Fruit fly (Drosophila melanogaster) whole organism, embryonic: Measurements from ENCODE around the gene CG6830.

Source experiments
- Adf1 ChIP-seq: fragments of 200-800 bp; sonication (Bioruptor generic); IDR thresholded peaks from 2 replicates; pipeline ENCODE4 v1.3.6; 2022; ENCODE audit warnings: missing biosample characterization, missing genetic modification characterization
- Bteb2 ChIP-seq: fragments of 200-800 bp; sonication (Bioruptor generic); optimal IDR thresholded peaks from 2 replicates; lab custom pipeline; 2016; ENCODE audit warnings: missing biosample characterization, missing genetic modification characterization
- CG10431 ChIP-seq: fragments of 200-800 bp; sonication (Bioruptor generic); optimal IDR thresholded peaks from 3 replicates; lab custom pipeline; 2018; ENCODE audit warnings: missing biosample characterization, mild to moderate bottlenecking, missing genetic modification characterization
- CG10543 ChIP-seq: fragments of 200-800 bp; sonication (Bioruptor generic); optimal IDR thresholded peaks from 3 replicates; lab custom pipeline; 2017; ENCODE audit warnings: missing biosample characterization, mild to moderate bottlenecking, missing genetic modification characterization, moderate library complexity
- CG10565 ChIP-seq: fragments of 200-800 bp; sonication (Bioruptor generic); optimal IDR thresholded peaks from 3 replicates; lab custom pipeline; 2016; ENCODE audit warnings: missing biosample characterization, mild to moderate bottlenecking, missing genetic modification characterization
- CG11398 ChIP-seq: fragments of 200-800 bp; sonication (Bioruptor generic); optimal IDR thresholded peaks from 2 replicates; lab custom pipeline; 2016; ENCODE audit warnings: missing biosample characterization, missing genetic modification characterization
- CG11560 ChIP-seq: fragments of 200-800 bp; sonication (Bioruptor generic); IDR thresholded peaks from 3 replicates; pipeline ENCODE4 v1.3.6; 2022; ENCODE audit warnings: missing biosample characterization, missing genetic modification characterization
- CG13424 ChIP-seq: fragments of 200-800 bp; sonication (Bioruptor generic); optimal IDR thresholded peaks from 2 replicates; lab custom pipeline; 2019; ENCODE audit warnings: missing biosample characterization, mild to moderate bottlenecking, missing genetic modification characterization, moderate library complexity
- CG15269 ChIP-seq: fragments of 200-800 bp; sonication (Bioruptor generic); optimal IDR thresholded peaks from 2 replicates; lab custom pipeline; 2018; ENCODE audit warnings: missing biosample characterization, mild to moderate bottlenecking, missing genetic modification characterization, moderate library complexity
- CG1529 ChIP-seq: fragments of 200-800 bp; sonication (Bioruptor generic); optimal IDR thresholded peaks from 3 replicates; lab custom pipeline; 2018; ENCODE audit warnings: missing biosample characterization, missing genetic modification characterization
- CG15696 ChIP-seq: fragments of 200-800 bp; sonication (Bioruptor generic); optimal IDR thresholded peaks from 2 replicates; lab custom pipeline; 2019; ENCODE audit warnings: missing biosample characterization, mild to moderate bottlenecking, missing genetic modification characterization, moderate library complexity
- CG17385 ChIP-seq: fragments of 200-800 bp; sonication (Bioruptor generic); optimal IDR thresholded peaks from 3 replicates; lab custom pipeline; 2018; ENCODE audit warnings: missing biosample characterization, mild to moderate bottlenecking, missing genetic modification characterization
- CG18764 ChIP-seq: fragments of 200-800 bp; sonication (Bioruptor generic); optimal IDR thresholded peaks from 3 replicates; lab custom pipeline; 2016; ENCODE audit warnings: missing biosample characterization, missing genetic modification characterization
- CG2202 ChIP-seq: fragments of 200-800 bp; sonication (Bioruptor generic); optimal IDR thresholded peaks from 2 replicates; lab custom pipeline; 2018; ENCODE audit warnings: missing biosample characterization, mild to moderate bottlenecking, missing genetic modification characterization
- CG2712 ChIP-seq: fragments of 200-800 bp; optimal IDR thresholded peaks from 3 replicates; lab custom pipeline; 2019; ENCODE audit warnings: missing biosample characterization, mild to moderate bottlenecking, missing genetic modification characterization, moderate library complexity
- CG5245 ChIP-seq: fragments of 200-800 bp; sonication (Bioruptor generic); optimal IDR thresholded peaks from 3 replicates; lab custom pipeline; 2016; ENCODE audit warnings: missing biosample characterization, missing genetic modification characterization
- CG6813 ChIP-seq: fragments of 200-800 bp; sonication (Bioruptor generic); optimal IDR thresholded peaks from 2 replicates; lab custom pipeline; 2017; ENCODE audit warnings: missing biosample characterization, missing genetic modification characterization, mild to moderate bottlenecking, moderate library complexity, missing genetic modification reagents
- CG7987 ChIP-seq: fragments of 200-800 bp; sonication (Bioruptor generic); optimal IDR thresholded peaks from 2 replicates; lab custom pipeline; 2018; ENCODE audit warnings: missing biosample characterization, mild to moderate bottlenecking, missing genetic modification characterization, moderate library complexity
- CkIIα-i1 ChIP-seq: fragments of 200-800 bp; sonication (Bioruptor generic); IDR thresholded peaks from 2 replicates; pipeline ENCODE4 v1.3.6; 2022; ENCODE audit warnings: missing biosample characterization, missing genetic modification characterization
- D19B ChIP-seq: fragments of 200-800 bp; sonication (Bioruptor generic); optimal IDR thresholded peaks from 2 replicates; lab custom pipeline; 2017; ENCODE audit warnings: missing biosample characterization, mild to moderate bottlenecking, missing genetic modification characterization
- Ets97D ChIP-seq: fragments of 200-800 bp; sonication (Bioruptor generic); optimal IDR thresholded peaks from 3 replicates; lab custom pipeline; 2016; ENCODE audit warnings: missing biosample characterization, missing genetic modification characterization
- H15 ChIP-seq: fragments of 200-800 bp; sonication (Bioruptor generic); IDR thresholded peaks from 3 replicates; pipeline ENCODE4 v1.3.6; 2022; ENCODE audit warnings: missing biosample characterization, missing genetic modification characterization
- H2.0 ChIP-seq: fragments of 200-800 bp; sonication (Bioruptor generic); IDR thresholded peaks from 2 replicates; pipeline ENCODE4 v1.3.6; 2022; ENCODE audit warnings: missing biosample characterization, missing genetic modification characterization
- HmgD ChIP-seq: fragments of 200-800 bp; sonication (Bioruptor generic); optimal IDR thresholded peaks from 3 replicates; lab custom pipeline; 2016; ENCODE audit warnings: missing biosample characterization, missing genetic modification characterization
- NK7.1 ChIP-seq: fragments of 200-800 bp; sonication (Bioruptor generic); optimal IDR thresholded peaks from 3 replicates; lab custom pipeline; 2016; ENCODE audit warnings: missing biosample characterization, missing genetic modification characterization
- Neu2 ChIP-seq: fragments of 200-800 bp; sonication (Bioruptor generic); optimal IDR thresholded peaks from 3 replicates; lab custom pipeline; 2016; ENCODE audit warnings: missing biosample characterization, missing genetic modification characterization, borderline replicate concordance
- Sox102F ChIP-seq: fragments of 200-800 bp; sonication (Bioruptor generic); optimal IDR thresholded peaks from 2 replicates; lab custom pipeline; 2018; ENCODE audit warnings: missing biosample characterization, mild to moderate bottlenecking, missing genetic modification characterization, moderate library complexity
- Stat92E ChIP-seq, 3 experiments: fragments of >200 bp in 2 of 3; fragments of 200-800 bp in 1 of 3; sonication (Bioruptor generic) in 1 of 3; optimal IDR thresholded peaks; 2 replicates each; lab custom pipeline; 2017 to 2019; ENCODE audit warnings: missing biosample characterization in 3 of 3, missing genetic modification characterization in 3 of 3, mild to moderate bottlenecking in 1 of 3, moderate library complexity in 1 of 3
- Usf ChIP-seq: fragments of 200-800 bp; sonication (Bioruptor generic); optimal IDR thresholded peaks from 2 replicates; lab custom pipeline; 2017; ENCODE audit warnings: missing genotype, missing biosample characterization, missing genetic modification characterization
- cato ChIP-seq: fragments of 200-800 bp; sonication (Bioruptor generic); optimal IDR thresholded peaks from 2 replicates; lab custom pipeline; 2016; ENCODE audit warnings: missing biosample characterization, missing genetic modification characterization, borderline replicate concordance
- corto ChIP-seq: fragments of 200-800 bp; sonication (Bioruptor generic); optimal IDR thresholded peaks from 2 replicates; lab custom pipeline; 2016; ENCODE audit warnings: missing biosample characterization, mild to moderate bottlenecking, missing genetic modification characterization, moderate library complexity
- dati ChIP-seq: fragments of 200-800 bp; sonication (Bioruptor generic); IDR thresholded peaks from 2 replicates; pipeline ENCODE4 v1.3.6; 2022; ENCODE audit warnings: missing biosample characterization, missing genetic modification characterization
- exex ChIP-seq: fragments of 200-800 bp; sonication (Bioruptor generic); optimal IDR thresholded peaks from 4 replicates; lab custom pipeline; 2018; ENCODE audit warnings: missing biosample characterization, mild to moderate bottlenecking, missing genetic modification characterization, moderate library complexity
- ind ChIP-seq: fragments of 200-800 bp; sonication (Bioruptor generic); optimal IDR thresholded peaks from 3 replicates; lab custom pipeline; 2016; ENCODE audit warnings: missing biosample characterization, missing genetic modification characterization
- klu ChIP-seq: fragments of 200-800 bp; sonication (Bioruptor generic); IDR thresholded peaks from 2 replicates; pipeline ENCODE4 v1.3.6; 2022; ENCODE audit warnings: missing biosample characterization, missing genetic modification characterization
- lab ChIP-seq: fragments of 200-800 bp; sonication (Bioruptor generic); optimal IDR thresholded peaks from 3 replicates; lab custom pipeline; 2017; ENCODE audit warnings: missing biosample characterization, missing genetic modification characterization, mild to moderate bottlenecking, moderate library complexity, missing genetic modification reagents
- lilli ChIP-seq: fragments of 200-800 bp; sonication (Bioruptor generic); optimal IDR thresholded peaks from 3 replicates; lab custom pipeline; 2016; ENCODE audit warnings: missing biosample characterization, missing genetic modification characterization
- pfk ChIP-seq: fragments of 200-800 bp; sonication (Bioruptor generic); optimal IDR thresholded peaks from 2 replicates; lab custom pipeline; 2018; ENCODE audit warnings: missing biosample characterization, mild to moderate bottlenecking, missing genetic modification characterization, moderate library complexity
- psq ChIP-seq: fragments of 200-800 bp; sonication (Bioruptor generic); optimal IDR thresholded peaks from 2 replicates; lab custom pipeline; 2017; ENCODE audit warnings: missing biosample characterization, missing genetic modification characterization
- sim ChIP-seq: fragments of 200-800 bp; sonication (Bioruptor generic); IDR thresholded peaks from 2 replicates; pipeline ENCODE4 v1.3.6; 2022; ENCODE audit warnings: missing biosample characterization, missing genetic modification characterization
- ttk ChIP-seq: fragments of 200-800 bp; sonication (Bioruptor generic); IDR thresholded peaks from 2 replicates; pipeline ENCODE4 v2.1.2; 2022; ENCODE audit warnings: missing biosample characterization, missing genetic modification characterization
- zfh1 ChIP-seq: fragments of 200-800 bp; sonication (Bioruptor generic); IDR thresholded peaks from 3 replicates; pipeline ENCODE4 v1.3.6; 2022; ENCODE audit warnings: missing biosample characterization, missing genetic modification characterization

The CG6830 gene

dm6 chr3R:11639946-11640588 lies 44.1 kb downstream of the CG6830 start (continued):
- TF ChIP-seq CG18764 (GFP tag; lab: Kevin White, UChicago): no peak
- no peak for TF ChIP-seq CG15696 (tag; lab: Kevin White, UChicago)
- TF ChIP-seq Ets97D (GFP tag; lab: Kevin White, UChicago): no peak
- TF ChIP-seq dati (GFP tag; lab: Robert Waterston, UW): no peak
- no peak for TF ChIP-seq CG15269 (tag; lab: Kevin White, UChicago)
- no peak for TF ChIP-seq CG11398 (GFP tag; lab: Kevin White, UChicago)
- TF ChIP-seq HmgD (GFP tag; lab: Kevin White, UChicago): no peak
- TF ChIP-seq CG10565 (GFP tag; lab: Kevin White, UChicago): no peak
- TF ChIP-seq Neu2 (GFP tag; lab: Kevin White, UChicago): no peak
- no peak for TF ChIP-seq corto (GFP tag; lab: Kevin White, UChicago)
- TF ChIP-seq sim (GFP tag; lab: Robert Waterston, UW): no peak
- no peak for TF ChIP-seq NK7.1 (GFP tag; lab: Kevin White, UChicago)
- no peak for TF ChIP-seq CG7987 (GFP tag; lab: Kevin White, UChicago)
- no peak for TF ChIP-seq cato
- TF ChIP-seq H2.0: no peak
- TF ChIP-seq CkIIα-i1 (GFP tag; lab: Robert Waterston, UW): no peak
- no peak for TF ChIP-seq Bteb2 (GFP tag; lab: Kevin White, UChicago)
- peak; percentile 25 for TF ChIP-seq lab (GFP tag; lab: Kevin White, UChicago)
- peak; percentile 16 for TF ChIP-seq CG6813 (GFP tag; lab: Kevin White, UChicago)
- no peak for TF ChIP-seq pfk (GFP tag; lab: Kevin White, UChicago)
- TF ChIP-seq ttk (GFP tag; lab: Robert Waterston, UW): no peak
- peak; percentile 25 for TF ChIP-seq lilli
- TF ChIP-seq CG2712 (tag; lab: Kevin White, UChicago): no peak
- no peak for TF ChIP-seq psq (GFP tag; lab: Kevin White, UChicago)
- no peak for TF ChIP-seq Adf1 (GFP tag; lab: Robert Waterston, UW)
- no peak for TF ChIP-seq zfh1 (GFP tag; lab: Robert Waterston, UW)
- TF ChIP-seq H15 (GFP tag; lab: Robert Waterston, UW): no peak
- no peak for TF ChIP-seq CG2202 (tag; lab: Kevin White, UChicago)
- TF ChIP-seq CG13424: no peak
- 0 out of 2 replicates have a peak, but pooled peaks have one; percentile 8 for TF ChIP-seq klu (GFP tag; lab: Robert Waterston, UW)
- TF ChIP-seq Sox102F: no peak
- TF ChIP-seq CG17385 (GFP tag; lab: Kevin White, UChicago): no peak
- no peak for TF ChIP-seq CG10431 (GFP tag; lab: Kevin White, UChicago)
- no peak for TF ChIP-seq D19B (GFP tag; lab: Kevin White, UChicago)
- no peak for TF ChIP-seq CG1529 (GFP tag; lab: Kevin White, UChicago)
- TF ChIP-seq Stat92E (GFP tag; optimal IDR thresholded peaks at IDR 0.05; lab: Kevin White, UChicago): no peak
- TF ChIP-seq exex (tag; lab: Kevin White, UChicago): peak; percentile 8
- TF ChIP-seq Usf (GFP tag; lab: Kevin White, UChicago): no peak
- TF ChIP-seq CG10543: peak; percentile 56
- TF ChIP-seq CG11560 (tag; lab: Robert Waterston, UW): no peak
- TF ChIP-seq CG5245 (GFP tag; lab: Kevin White, UChicago): no peak
- no peak for TF ChIP-seq ind (GFP tag; lab: Kevin White, UChicago)
